Fruit fly (Drosophila melanogaster): ENCODE data around the gene U2af50.

DNA sequence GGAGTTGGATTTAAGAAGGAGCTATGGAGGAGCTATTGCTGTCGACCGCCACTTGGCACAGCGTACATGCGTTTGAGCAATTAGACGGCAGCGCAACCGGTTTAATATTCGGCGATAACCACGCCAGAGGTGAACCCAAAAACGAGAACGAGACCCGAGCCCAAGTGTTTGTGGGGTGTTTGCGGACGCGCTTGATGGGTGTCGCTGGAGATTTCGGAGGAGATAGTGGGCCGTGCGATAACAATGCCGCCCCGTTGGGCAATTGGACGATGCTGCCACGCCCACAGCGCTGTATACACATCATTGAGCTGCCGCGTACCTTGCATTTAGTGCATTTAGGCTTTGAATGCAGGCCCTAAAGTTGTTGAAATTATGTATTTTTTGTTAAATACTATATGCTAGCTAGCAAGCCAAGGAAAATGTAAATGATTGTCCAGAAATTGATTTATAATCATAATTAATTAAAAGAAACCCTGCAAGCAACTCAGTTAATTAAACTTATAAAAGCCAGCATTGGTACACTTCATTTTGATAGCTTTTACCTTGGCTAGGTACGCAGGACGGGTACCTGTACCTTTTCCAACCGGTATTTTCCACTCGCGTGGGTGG is 50.4 kb downstream of the U2af50 start, which contains the start of gene Had1:
- TF ChIP-seq CG8478 (optimal IDR thresholded peaks at IDR 0.05) (no peak), CTCF (optimal IDR thresholded peaks at IDR 0.05) (no peak)

All from S2 (cell line).